Worm (Caenorhabditis elegans): ENCODE results near the gene F55B11.3.

F55B11.3 gene

ce11 chrIV:14464065-14464567 is 39.6 kb downstream of the F55B11.3 start, which contains the start of gene dld-1 (continued):
- TF ChIP-seq nhr-28 (tag; optimal IDR thresholded peaks at IDR 0.05) (peak; percentile 45), grh-1 (GFP tag; IDR thresholded peaks at IDR 0.05) (peak; percentile 90), rnt-1 (tag; optimal IDR thresholded peaks at IDR 0.05) (peak; percentile 96), mab-9 (GFP tag; IDR thresholded peaks at IDR 0.05) (no peak; the same call in none of the 2 replicates), fkh-4 (tag; optimal IDR thresholded peaks at IDR 0.05; ENCODE audit: borderline replicate concordance) (peak; percentile 83), nhr-77 (tag; optimal IDR thresholded peaks at IDR 0.05) (peak; percentile 96), elt-2 (tag; optimal IDR thresholded peaks at IDR 0.05) (peak; percentile 75), lin-13 (GFP tag; optimal IDR thresholded peaks at IDR 0.05) (peak; percentile 99), aha-1 (tag; optimal IDR thresholded peaks at IDR 0.05) (peak; percentile 82), C16A3.4 (tag; optimal IDR thresholded peaks at IDR 0.05) (peak; percentile 99), ama-1 (optimal IDR thresholded peaks at IDR 0.05) (peak; percentile 68), vab-15 (tag; optimal IDR thresholded peaks at IDR 0.05) (peak; percentile 92), ztf-4 (tag; optimal IDR thresholded peaks at IDR 0.05) (peak; percentile 90), snpc-4 (tag; optimal IDR thresholded peaks at IDR 0.05) (peak; percentile 91), sptf-1 (tag; optimal IDR thresholded peaks at IDR 0.05) (no peak), egl-13 (tag; optimal IDR thresholded peaks at IDR 0.05) (peak; percentile 86), jun-1 (tag; optimal IDR thresholded peaks at IDR 0.05) (peak; percentile 96), zip-4 (GFP tag; optimal IDR thresholded peaks at IDR 0.05) (peak; percentile 93), lin-35 (GFP tag; optimal IDR thresholded peaks at IDR 0.05) (peak; percentile 100), mep-1 (tag; optimal IDR thresholded peaks at IDR 0.05) (peak; percentile 97), snu-23 (GFP tag; optimal IDR thresholded peaks at IDR 0.05) (peak; percentile 99), unc-86 (tag; optimal IDR thresholded peaks at IDR 0.05) (peak; percentile 98), lin-14 (GFP tag; optimal IDR thresholded peaks at IDR 0.05) (peak; percentile 97), nhr-237 (tag; optimal IDR thresholded peaks at IDR 0.05) (peak; percentile 97), swsn-7 (tag; optimal IDR thresholded peaks at IDR 0.05) (peak; percentile 97), blmp-1 (tag; optimal IDR thresholded peaks at IDR 0.05) (peak; percentile 87), lin-39 (tag; optimal IDR thresholded peaks at IDR 0.05) (peak; percentile 98), tbx-2 (tag; optimal IDR thresholded peaks at IDR 0.05) (peak; percentile 97), fkh-8 (tag; optimal IDR thresholded peaks at IDR 0.05) (peak; percentile 97), elt-3 (tag; optimal IDR thresholded peaks at IDR 0.05) (peak in 4 of 6 experiments; percentile 47 to 99 (median 92)), C04F5.9 (tag; optimal IDR thresholded peaks at IDR 0.05) (peak; percentile 87), F16B12.6 (tag; optimal IDR thresholded peaks at IDR 0.05) (peak; percentile 72), nhr-71 (tag; optimal IDR thresholded peaks at IDR 0.05) (peak; percentile 99), xbp-1 (tag; optimal IDR thresholded peaks at IDR 0.05) (peak; percentile 97), Y116A8C.19 (tag; optimal IDR thresholded peaks at IDR 0.05; ENCODE audit: borderline replicate concordance) (no peak), ceh-8 (GFP tag; optimal IDR thresholded peaks at IDR 0.05) (peak; percentile 97), fos-1 (tag; optimal IDR thresholded peaks at IDR 0.05) (peak; percentile 96), C34B4.2 (tag; optimal IDR thresholded peaks at IDR 0.05) (peak; percentile 58), nhr-90 (tag; optimal IDR thresholded peaks at IDR 0.05; ENCODE audit: poor library complexity) (peak; percentile 97), isw-1 (GFP tag; IDR thresholded peaks at IDR 0.05) (peak; percentile 98), ceh-90 (tag; optimal IDR thresholded peaks at IDR 0.05) (peak; percentile 65), mef-2 (tag; optimal IDR thresholded peaks at IDR 0.05) (peak; percentile 87), egl-27 (tag; optimal IDR thresholded peaks at IDR 0.05) (peak; percentile 67 to 87), dsc-1 (tag; optimal IDR thresholded peaks at IDR 0.05) (peak; percentile 97), efl-3 (GFP tag; optimal IDR thresholded peaks at IDR 0.05) (no peak), tlp-1 (tag; optimal IDR thresholded peaks at IDR 0.05) (no peak), zag-1 (tag; optimal IDR thresholded peaks at IDR 0.05) (peak; percentile 98), irx-1 (tag; optimal IDR thresholded peaks at IDR 0.05) (peak; percentile 93), nhr-76 (tag; optimal IDR thresholded peaks at IDR 0.05) (no peak), ceh-63 (GFP tag; optimal IDR thresholded peaks at IDR 0.05) (no peak), nhr-12 (tag; optimal IDR thresholded peaks at IDR 0.05) (no peak), unc-98 (GFP tag; IDR thresholded peaks at IDR 0.05) (no peak), unc-130 (tag; optimal IDR thresholded peaks at IDR 0.05) (peak; percentile 97)

Data from whole organism, L1 larva.